Fruit fly (Drosophila melanogaster) whole organism, embryonic: Measurements from ENCODE around the gene NaPi-III.
A peak's percentile ranks its signal among the peaks of the same experiment; 100 is the strongest.

Experiments
- Ada2b ChIP-seq: fragments of 200-800 bp; sonication (Bioruptor generic); IDR thresholded peaks from 2 replicates; pipeline ENCODE4 v1.3.6; 2022; ENCODE audit warnings: missing biosample characterization, missing genetic modification characterization
- CG10462 ChIP-seq: fragments of 200-800 bp; sonication (Bioruptor generic); optimal IDR thresholded peaks from 2 replicates; lab custom pipeline; 2016; ENCODE audit warnings: missing biosample characterization, missing genetic modification characterization
- CG10979 ChIP-seq: fragments of 200-800 bp; sonication (Bioruptor generic); optimal IDR thresholded peaks from 2 replicates; lab custom pipeline; 2018; ENCODE audit warnings: missing biosample characterization, mild to moderate bottlenecking, missing genetic modification characterization, moderate library complexity
- CG11398 ChIP-seq: fragments of 200-800 bp; sonication (Bioruptor generic); optimal IDR thresholded peaks from 2 replicates; lab custom pipeline; 2016; ENCODE audit warnings: missing biosample characterization, missing genetic modification characterization
- CG12391 ChIP-seq: fragments of 200-800 bp; sonication (Bioruptor generic); optimal IDR thresholded peaks from 3 replicates; lab custom pipeline; 2018; ENCODE audit warnings: missing biosample characterization, mild to moderate bottlenecking, missing genetic modification characterization, moderate library complexity
- CG12659 ChIP-seq: fragments of 200-800 bp; sonication (Bioruptor generic); optimal IDR thresholded peaks from 3 replicates; lab custom pipeline; 2017; ENCODE audit warnings: mild to moderate bottlenecking, missing biosample characterization, missing genetic modification reagents, missing genetic modification characterization
- CG14014 ChIP-seq: fragments of 200-800 bp; sonication (Bioruptor generic); IDR thresholded peaks from 2 replicates; pipeline ENCODE4 v1.3.6; 2022; ENCODE audit warnings: missing biosample characterization, missing genetic modification characterization
- CG14050 ChIP-seq: fragments of 200-800 bp; sonication (Bioruptor generic); IDR thresholded peaks from 3 replicates; pipeline ENCODE4 v1.3.6; 2022; ENCODE audit warnings: missing biosample characterization, missing genetic modification characterization
- CG1602 ChIP-seq: fragments of 200-800 bp; sonication (Bioruptor generic); optimal IDR thresholded peaks from 3 replicates; lab custom pipeline; 2016; ENCODE audit warnings: missing biosample characterization, missing genetic modification characterization
- CG16815 ChIP-seq: fragments of 200-800 bp; sonication (Bioruptor generic); optimal IDR thresholded peaks from 3 replicates; lab custom pipeline; 2017; ENCODE audit warnings: missing biosample characterization, mild to moderate bottlenecking, missing genetic modification characterization
- CG18476 ChIP-seq: fragments of 200-800 bp; sonication (Bioruptor generic); optimal IDR thresholded peaks from 2 replicates; lab custom pipeline; 2016; ENCODE audit warnings: missing biosample characterization, mild to moderate bottlenecking, missing genetic modification characterization
- CG18599 ChIP-seq: fragments of 200-800 bp; sonication (Bioruptor generic); optimal IDR thresholded peaks from 3 replicates; lab custom pipeline; 2017; ENCODE audit warnings: missing biosample characterization, missing genetic modification characterization, mild to moderate bottlenecking, moderate library complexity, missing genetic modification reagents
- CG32532 ChIP-seq: fragments of 200-800 bp; sonication (Bioruptor generic); IDR thresholded peaks from 2 replicates; pipeline ENCODE4 v1.3.6; 2022; ENCODE audit warnings: missing biosample characterization, missing genetic modification characterization
- CG42726 ChIP-seq: fragments of 200-800 bp; sonication (Bioruptor generic); IDR thresholded peaks from 2 replicates; pipeline ENCODE4 v1.3.6; 2022; ENCODE audit warnings: missing biosample characterization, missing genetic modification characterization; ENCODE audit not compliant: partially characterized antibody
- CG4424 ChIP-seq: fragments of 200-800 bp; sonication (Bioruptor generic); optimal IDR thresholded peaks from 3 replicates; lab custom pipeline; 2016; ENCODE audit warnings: missing biosample characterization, missing genetic modification characterization
- CG4854 ChIP-seq: fragments of 200-800 bp; sonication (Bioruptor generic); optimal IDR thresholded peaks from 2 replicates; lab custom pipeline; 2016; ENCODE audit warnings: missing biosample characterization, missing genetic modification characterization, inconsistent platforms
- CG6654 ChIP-seq: fragments of 200-800 bp; sonication (Bioruptor generic); optimal IDR thresholded peaks from 2 replicates; lab custom pipeline; 2017; ENCODE audit warnings: missing biosample characterization, mild to moderate bottlenecking, missing genetic modification characterization
- CG7987 ChIP-seq: fragments of 200-800 bp; sonication (Bioruptor generic); optimal IDR thresholded peaks from 2 replicates; lab custom pipeline; 2018; ENCODE audit warnings: missing biosample characterization, mild to moderate bottlenecking, missing genetic modification characterization, moderate library complexity
- CG9932 ChIP-seq: fragments of 200-800 bp; sonication (Bioruptor generic); IDR thresholded peaks from 2 replicates; pipeline ENCODE4 v1.3.6; 2022; ENCODE audit warnings: missing biosample characterization, missing genetic modification characterization
- CHES-1-like ChIP-seq: fragments of 200-800 bp; sonication (Bioruptor generic); optimal IDR thresholded peaks from 2 replicates; lab custom pipeline; 2016; ENCODE audit warnings: missing biosample characterization, missing genetic modification characterization
- Dip3 ChIP-seq: fragments of 200-800 bp; sonication (Bioruptor generic); optimal IDR thresholded peaks from 3 replicates; lab custom pipeline; 2016; ENCODE audit warnings: missing biosample characterization, missing genetic modification characterization
- Elba2 ChIP-seq: fragments of 200-800 bp; sonication (Bioruptor generic); optimal IDR thresholded peaks from 3 replicates; lab custom pipeline; 2016; ENCODE audit warnings: missing biosample characterization, missing genetic modification characterization
- Gsc ChIP-seq: fragments of 200-800 bp; sonication (Bioruptor generic); IDR thresholded peaks from 2 replicates; pipeline ENCODE4 v1.3.6; 2022; ENCODE audit warnings: missing biosample characterization, missing genetic modification characterization
- Med ChIP-seq: fragments of 200-800 bp; sonication (Bioruptor generic); peaks from one replicate; lab custom pipeline; 2016; ENCODE audit warnings: missing biosample characterization, missing genetic modification characterization, mild to moderate bottlenecking, inconsistent platforms, moderate library complexity
- NFAT ChIP-seq: fragments of 200-800 bp; sonication (Bioruptor generic); IDR thresholded peaks from 2 replicates; pipeline ENCODE4 v1.3.6; 2022; ENCODE audit warnings: missing biosample characterization, missing genetic modification characterization
- Opbp ChIP-seq: fragments of 200-800 bp; sonication (Bioruptor generic); IDR thresholded peaks from 3 replicates; pipeline ENCODE4 v1.3.6; 2022; ENCODE audit warnings: missing biosample characterization, missing genetic modification characterization; ENCODE audit not compliant: partially characterized antibody
- PHDP ChIP-seq: fragments of 200-800 bp; sonication (Bioruptor generic); optimal IDR thresholded peaks from 3 replicates; lab custom pipeline; 2018; ENCODE audit warnings: missing biosample characterization, mild to moderate bottlenecking, missing genetic modification characterization, moderate library complexity
- Trl ChIP-seq, 3 experiments: fragments of >200 bp in 2 of 3; fragments of 200-800 bp in 1 of 3; sonication (Bioruptor generic) in 1 of 3; optimal IDR thresholded peaks; 2 replicates in 1 of 3; 3 replicates in 2 of 3; lab custom pipeline; 2016 to 2017; ENCODE audit warnings: missing biosample characterization in 1 of 3, missing genetic modification characterization in 1 of 3
- Xrp1 ChIP-seq: fragments of 200-800 bp; sonication (Bioruptor generic); IDR thresholded peaks from 2 replicates; pipeline ENCODE4 v1.3.6; 2022; ENCODE audit warnings: missing biosample characterization, missing genetic modification characterization
- bbx ChIP-seq: fragments of 200-800 bp; sonication (Bioruptor generic); IDR thresholded peaks from 2 replicates; pipeline ENCODE4 v1.3.6; 2022; ENCODE audit warnings: missing biosample characterization, missing genetic modification characterization; ENCODE audit not compliant: partially characterized antibody
- cad ChIP-seq: fragments of >200 bp; optimal IDR thresholded peaks from 2 replicates; lab custom pipeline; 2017; ENCODE audit warnings: missing biosample characterization, missing genetic modification characterization
- caup ChIP-seq: fragments of 200-800 bp; sonication (Bioruptor generic); optimal IDR thresholded peaks from 3 replicates; lab custom pipeline; 2017; ENCODE audit warnings: missing biosample characterization, mild to moderate bottlenecking, missing genetic modification characterization, moderate library complexity; ENCODE audit not compliant: severe bottlenecking
- cwo ChIP-seq: fragments of 200-800 bp; sonication (Bioruptor generic); optimal IDR thresholded peaks from 3 replicates; lab custom pipeline; 2017; ENCODE audit warnings: missing biosample characterization, missing genetic modification characterization, mild to moderate bottlenecking, moderate library complexity, missing genetic modification reagents
- dati ChIP-seq: fragments of 200-800 bp; sonication (Bioruptor generic); IDR thresholded peaks from 2 replicates; pipeline ENCODE4 v1.3.6; 2022; ENCODE audit warnings: missing biosample characterization, missing genetic modification characterization
- fu2 ChIP-seq: fragments of 200-800 bp; sonication (Bioruptor generic); optimal IDR thresholded peaks from 2 replicates; lab custom pipeline; 2016; ENCODE audit warnings: missing biosample characterization, missing genetic modification characterization
- gem ChIP-seq: fragments of 200-800 bp; sonication (Bioruptor generic); optimal IDR thresholded peaks from 2 replicates; lab custom pipeline; 2019; ENCODE audit warnings: missing biosample characterization, mild to moderate bottlenecking, missing genetic modification characterization, moderate library complexity
- hkb ChIP-seq, 2 experiments: fragments of 200-800 bp in 1 of 2; fragments of >200 bp in 1 of 2; sonication (Bioruptor generic) in 1 of 2; IDR thresholded peaks in 1 of 2; optimal IDR thresholded peaks in 1 of 2; 2 replicates each; pipeline versions ENCODE4 v1.3.6 to Lab custom; 2017 to 2022; ENCODE audit warnings: missing biosample characterization in 1 of 2, missing genetic modification characterization in 1 of 2
- insv ChIP-seq, 2 experiments: fragments of 200-800 bp; sonication (Bioruptor generic); optimal IDR thresholded peaks; 3 replicates each; lab custom pipeline; 2016 to 2018; ENCODE audit warnings: missing biosample characterization in 2 of 2, missing genetic modification characterization in 2 of 2
- nom ChIP-seq: fragments of 200-800 bp; sonication (Bioruptor generic); optimal IDR thresholded peaks from 2 replicates; lab custom pipeline; 2017; ENCODE audit warnings: missing biosample characterization, missing genetic modification characterization, mild to moderate bottlenecking, moderate library complexity, missing genetic modification reagents
- row ChIP-seq: fragments of 200-800 bp; sonication (Bioruptor generic); IDR thresholded peaks from 3 replicates; pipeline ENCODE4 v1.3.6; 2022; ENCODE audit warnings: missing biosample characterization, missing genetic modification characterization
- sens ChIP-seq: fragments of 200-800 bp; sonication (Bioruptor generic); peaks from one replicate; lab custom pipeline; 2016; ENCODE audit warnings: missing biosample characterization, missing genetic modification characterization
- sens-2 ChIP-seq: fragments of 200-800 bp; sonication (Bioruptor generic); IDR thresholded peaks from 2 replicates; pipeline ENCODE4 v1.3.6; 2022; ENCODE audit warnings: missing biosample characterization, missing genetic modification characterization
- so ChIP-seq: fragments of 200-800 bp; sonication (Bioruptor generic); IDR thresholded peaks from 3 replicates; pipeline ENCODE4 v1.3.6; 2022; ENCODE audit warnings: missing biosample characterization, missing genetic modification characterization
- sob ChIP-seq: fragments of 200-800 bp; sonication (Bioruptor generic); IDR thresholded peaks from 2 replicates; pipeline ENCODE4 v1.3.6; 2022; ENCODE audit warnings: missing biosample characterization, missing genetic modification characterization
- z ChIP-seq: fragments of 200-800 bp; sonication (Bioruptor generic); IDR thresholded peaks from 3 replicates; pipeline ENCODE4 v1.3.6; 2022; ENCODE audit warnings: missing biosample characterization, missing genetic modification characterization
- zen ChIP-seq: fragments of 200-800 bp; sonication (Bioruptor generic); optimal IDR thresholded peaks from 3 replicates; lab custom pipeline; 2018; ENCODE audit warnings: missing biosample characterization, mild to moderate bottlenecking, missing genetic modification characterization, moderate library complexity
- zfh2 ChIP-seq: fragments of 200-800 bp; sonication (Bioruptor generic); optimal IDR thresholded peaks from 2 replicates; lab custom pipeline; 2016; ENCODE audit warnings: missing biosample characterization, missing genetic modification characterization

The NaPi-III gene

DNA sequence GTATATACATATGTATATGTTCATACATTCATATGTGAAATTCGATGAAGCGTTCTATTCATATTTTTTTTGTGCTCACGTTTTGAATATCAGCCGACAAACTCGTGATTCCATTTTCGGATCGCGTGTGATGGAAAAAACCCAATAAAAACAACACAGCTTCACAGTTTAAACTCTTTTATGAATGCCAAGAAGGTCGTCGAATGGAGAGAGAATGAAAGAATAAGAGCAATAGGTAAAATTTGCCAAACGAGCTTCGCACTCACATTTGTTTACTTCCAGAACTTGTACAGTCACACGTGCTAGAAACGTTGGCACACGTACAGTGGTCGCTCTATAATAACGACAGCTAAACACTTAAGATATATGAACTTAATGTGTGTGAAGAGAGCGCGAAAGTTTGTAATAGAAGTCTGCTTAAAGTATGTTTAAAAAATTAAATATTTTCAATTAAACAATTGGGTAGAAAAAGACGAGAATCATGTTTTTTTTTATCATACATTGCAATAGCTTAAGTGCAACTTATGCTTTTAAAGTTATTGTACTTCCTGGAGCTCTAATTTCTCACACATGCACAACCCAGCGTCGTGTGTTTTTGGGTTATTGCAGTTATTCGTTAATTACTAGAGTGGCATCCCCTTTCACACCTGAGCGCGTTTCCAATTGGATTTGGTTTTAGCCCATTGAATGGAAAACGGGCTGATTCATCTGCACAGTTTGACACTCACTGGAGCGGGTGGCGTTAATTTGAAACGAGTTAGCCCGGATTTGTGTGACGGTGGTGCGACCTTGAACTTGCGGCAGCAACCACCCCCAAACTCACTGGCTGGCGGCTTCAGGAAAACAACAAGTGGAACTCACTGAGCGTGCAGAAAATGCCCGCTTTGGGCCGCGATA, 2.7 kb downstream of the NaPi-III start (continued):
- peak; percentile 39 for TF ChIP-seq CG18599 (GFP tag; lab: Kevin White, UChicago)
- TF ChIP-seq zfh2 (GFP tag; lab: Kevin White, UChicago), result peak; percentile 23
- TF ChIP-seq CG18476, result no peak
- no peak for TF ChIP-seq dati (GFP tag; lab: Robert Waterston, UW)
- 0 out of 2 replicates have a peak, but pooled peaks have one; percentile 16 for TF ChIP-seq NFAT (GFP tag; lab: Robert Waterston, UW)
- peak; percentile 72 for TF ChIP-seq sens
- peak; percentile 54 for TF ChIP-seq CG32532
- TF ChIP-seq so (GFP tag; lab: Robert Waterston, UW), result no peak
- peak; percentile 6 for TF ChIP-seq CG12391 (tag; lab: Kevin White, UChicago)
- TF ChIP-seq bbx (GFP tag; lab: Robert Waterston, UW), result peak; percentile 29; the same call in 1 of the 2 replicates
- TF ChIP-seq CG10462 (GFP tag; lab: Kevin White, UChicago), result no peak
- TF ChIP-seq insv (GFP tag; optimal IDR thresholded peaks at IDR 0.05; lab: Kevin White, UChicago), result peak; percentile 50 to 90
- TF ChIP-seq Opbp, result no peak
- peak; percentile 27 for TF ChIP-seq Dip3
- no peak for TF ChIP-seq CG14050
- TF ChIP-seq CG10979, result peak; percentile 10
- TF ChIP-seq CG16815, result no peak
- TF ChIP-seq cad (GFP tag; lab: Kevin White, UChicago), result peak; percentile 36
- TF ChIP-seq CG1602, result no peak
- peak; percentile 16; the same call in 1 of the 3 replicates for TF ChIP-seq row (GFP tag; lab: Robert Waterston, UW)
- no peak for TF ChIP-seq nom
- TF ChIP-seq CG9932 (GFP tag; lab: Robert Waterston, UW), result 0 out of 2 replicates have a peak, but pooled peaks have one; percentile 7
- TF ChIP-seq CHES-1-like (GFP tag; lab: Kevin White, UChicago), result no peak
- TF ChIP-seq Elba2, result peak; percentile 54
- TF ChIP-seq CG4854 (GFP tag; lab: Kevin White, UChicago), result no peak
- TF ChIP-seq z (GFP tag; lab: Robert Waterston, UW), result 0 out of 3 replicates have a peak, but pooled peaks have one; percentile 13
- TF ChIP-seq CG4424 (GFP tag; lab: Kevin White, UChicago), result peak; percentile 3
- no peak for TF ChIP-seq Ada2b (GFP tag; lab: Robert Waterston, UW)
- TF ChIP-seq CG12659 (GFP tag; lab: Kevin White, UChicago), result no peak
- no peak for TF ChIP-seq fu2
- TF ChIP-seq zen, result peak; percentile 20
- peak; percentile 95 for TF ChIP-seq CG6654
- TF ChIP-seq CG7987 (GFP tag; lab: Kevin White, UChicago), result peak; percentile 38
- no peak for TF ChIP-seq hkb (optimal IDR thresholded peaks at IDR 0.05; lab: Kevin White, UChicago)
- no peak for TF ChIP-seq hkb (GFP tag; IDR thresholded peaks at IDR 0.05; lab: Robert Waterston, UW)
- no peak for TF ChIP-seq sob
- peak; percentile 22 for TF ChIP-seq caup (GFP tag; lab: Kevin White, UChicago)
- peak; percentile 32; the same call in 1 of the 2 replicates for TF ChIP-seq CG14014 (GFP tag; lab: Robert Waterston, UW)
- TF ChIP-seq cwo (GFP tag; lab: Kevin White, UChicago), result peak; percentile 96
- TF ChIP-seq sens-2 (GFP tag; lab: Robert Waterston, UW), result no peak
- TF ChIP-seq Xrp1 (GFP tag; lab: Robert Waterston, UW), result 0 out of 2 replicates have a peak, but pooled peaks have one; percentile 11
- TF ChIP-seq Gsc (GFP tag; lab: Robert Waterston, UW), result no peak
- TF ChIP-seq CG11398 (GFP tag; lab: Kevin White, UChicago), result no peak
- TF ChIP-seq gem, result peak; percentile 43
- peak; percentile 79 for TF ChIP-seq Med (GFP tag; lab: Kevin White, UChicago)
- TF ChIP-seq Trl (optimal IDR thresholded peaks at IDR 0.05; lab: Kevin White, UChicago), result no peak
- TF ChIP-seq Trl (GFP tag; optimal IDR thresholded peaks at IDR 0.05; lab: Kevin White, UChicago), result no peak
- TF ChIP-seq PHDP (tag; lab: Kevin White, UChicago), result no peak
- TF ChIP-seq CG42726 (GFP tag; lab: Robert Waterston, UW), result no peak
